Worm (Caenorhabditis elegans): Measurements from ENCODE around the gene col-171.

The col-171 gene

ce11 chrX:6296402-6296844 is 37.7 kb upstream of the col-171 start:
- TF ChIP-seq nhr-77 (tag; optimal IDR thresholded peaks at IDR 0.05) (peak; percentile 100), Y75B8A.6 (GFP tag; IDR thresholded peaks at IDR 0.05) (peak; percentile 90), nhr-28 (tag; optimal IDR thresholded peaks at IDR 0.05) (peak; percentile 89), R02D3.7 (tag; optimal IDR thresholded peaks at IDR 0.05) (no peak), cey-2 (tag; optimal IDR thresholded peaks at IDR 0.05; ENCODE audit: borderline replicate concordance, insufficient read depth) (peak; percentile 56), hlh-11 (tag; optimal IDR thresholded peaks at IDR 0.05) (peak; percentile 98), Y5F2A.4 (GFP tag; optimal IDR thresholded peaks at IDR 0.05) (peak; percentile 96), jun-1 (tag; optimal IDR thresholded peaks at IDR 0.05) (peak; percentile 100), lir-3 (tag; optimal IDR thresholded peaks at IDR 0.05) (peak; percentile 95), lim-7 (GFP tag; IDR thresholded peaks at IDR 0.05) (peak; percentile 53; the same call in 1 of the 2 replicates), D1046.2 (GFP tag; IDR thresholded peaks at IDR 0.05) (peak; percentile 95), mdt-29 (GFP tag; IDR thresholded peaks at IDR 0.05) (peak; percentile 96), tag-97 (GFP tag; IDR thresholded peaks at IDR 0.05) (peak; percentile 91; the same call in 1 of the 2 replicates), lin-29 (GFP tag; IDR thresholded peaks at IDR 0.05) (peak; percentile 97), skn-1 (tag; optimal IDR thresholded peaks at IDR 0.05) (peak; percentile 72), sdz-12 (GFP tag; optimal IDR thresholded peaks at IDR 0.05) (peak; percentile 85), pha-4 (GFP tag; IDR thresholded peaks at IDR 0.05) (peak; percentile 97), pha-4 (tag; optimal IDR thresholded peaks at IDR 0.05) (peak; percentile 88), nhr-41 (GFP tag; IDR thresholded peaks at IDR 0.05) (peak; percentile 91), lsy-2 (tag; optimal IDR thresholded peaks at IDR 0.05) (peak; percentile 96 to 97), php-3 (GFP tag; IDR thresholded peaks at IDR 0.05) (peak; percentile 98), vab-7 (GFP tag; IDR thresholded peaks at IDR 0.05) (peak; percentile 98), saeg-2 (GFP tag; IDR thresholded peaks at IDR 0.05) (peak; percentile 99), dve-1 (tag; optimal IDR thresholded peaks at IDR 0.05; ENCODE audit: insufficient read depth) (peak; percentile 100), set-16 (GFP tag; IDR thresholded peaks at IDR 0.05) (no peak), aly-2 (tag; optimal IDR thresholded peaks at IDR 0.05) (no peak), attf-4 (tag; optimal IDR thresholded peaks at IDR 0.05) (peak; percentile 77), dmd-8 (GFP tag; IDR thresholded peaks at IDR 0.05) (peak; percentile 83), ZK337.2 (GFP tag; IDR thresholded peaks at IDR 0.05) (peak; percentile 88), nhr-6 (tag; optimal IDR thresholded peaks at IDR 0.05) (peak; percentile 99), mep-1 (tag; optimal IDR thresholded peaks at IDR 0.05) (peak; percentile 100), F26F4.8 (GFP tag; conservative IDR thresholded peaks at IDR 0.05) (no peak), mxl-3 (GFP tag; optimal IDR thresholded peaks at IDR 0.05) (peak; percentile 97), madf-5 (GFP tag; IDR thresholded peaks at IDR 0.05) (peak; percentile 65 to 98; a peak in 3 of 4 replicates), daf-8 (GFP tag; IDR thresholded peaks at IDR 0.05) (0 out of 2 replicates have a peak, but pooled peaks have one; percentile 83), unc-39 (tag; optimal IDR thresholded peaks at IDR 0.05) (no peak), zip-11 (GFP tag; IDR thresholded peaks at IDR 0.05) (0 out of 2 replicates have a peak, but pooled peaks have one; percentile 38), zip-2 (tag; optimal IDR thresholded peaks at IDR 0.05) (peak; percentile 97), ces-1 (GFP tag; optimal IDR thresholded peaks at IDR 0.05) (peak; percentile 97), rbr-2 (tag; optimal IDR thresholded peaks at IDR 0.05) (peak; percentile 99), tra-1 (GFP tag; IDR thresholded peaks at IDR 0.05) (peak; percentile 98), dmd-6 (GFP tag; IDR thresholded peaks at IDR 0.05) (peak; percentile 98), nhr-48 (tag; optimal IDR thresholded peaks at IDR 0.05) (peak; percentile 99), lin-1 (GFP tag; IDR thresholded peaks at IDR 0.05) (peak; percentile 94), nhr-76 (tag; optimal IDR thresholded peaks at IDR 0.05) (peak; percentile 84), nhr-11 (tag; optimal IDR thresholded peaks at IDR 0.05) (peak; percentile 99), zfp-3 (GFP tag; conservative IDR thresholded peaks at IDR 0.05) (peak; percentile 97), zag-1 (tag; optimal IDR thresholded peaks at IDR 0.05) (peak; percentile 99), egl-43 (GFP tag; IDR thresholded peaks at IDR 0.05) (peak; percentile 100), nhr-42 (GFP tag; IDR thresholded peaks at IDR 0.05) (peak; percentile 99), ceh-32 (tag; optimal IDR thresholded peaks at IDR 0.05; ENCODE audit: poor library complexity) (peak; percentile 91), lin-39 (tag; optimal IDR thresholded peaks at IDR 0.05) (peak; percentile 84)

Data from whole organism, L4 larva.